Fruit fly (Drosophila melanogaster) whole organism, embryonic: ENCODE results near the gene eIF4E5.

Experiments used
- ATbp ChIP-seq: fragments of 200-800 bp; sonication (Bioruptor generic); optimal IDR thresholded peaks from 2 replicates; lab custom pipeline; 2017; ENCODE audit warnings: missing biosample characterization, mild to moderate bottlenecking, missing genetic modification characterization, missing genetic modification reagents
- Ada2b ChIP-seq: fragments of 200-800 bp; sonication (Bioruptor generic); IDR thresholded peaks from 2 replicates; pipeline ENCODE4 v1.3.6; 2022; ENCODE audit warnings: missing biosample characterization, missing genetic modification characterization
- Atf-2 ChIP-seq: fragments of 200-800 bp; sonication (Bioruptor generic); optimal IDR thresholded peaks from 2 replicates; lab custom pipeline; 2016; ENCODE audit warnings: missing biosample characterization, missing genetic modification characterization
- Awh ChIP-seq: fragments of 200-800 bp; sonication (Bioruptor generic); IDR thresholded peaks from 2 replicates; pipeline ENCODE4, ENCODE4 v1.3.6; 2022; ENCODE audit warnings: missing biosample characterization, missing genetic modification characterization
- B-H2 ChIP-seq: fragments of 200-800 bp; sonication (Bioruptor generic); optimal IDR thresholded peaks from 2 replicates; lab custom pipeline; 2018; ENCODE audit warnings: missing biosample characterization, mild to moderate bottlenecking, missing genetic modification characterization
- Bdp1 ChIP-seq: fragments of 200-800 bp; sonication (Bioruptor generic); optimal IDR thresholded peaks from 3 replicates; lab custom pipeline; 2016; ENCODE audit warnings: missing biosample characterization, missing genetic modification characterization
- Bteb2 ChIP-seq: fragments of 200-800 bp; sonication (Bioruptor generic); optimal IDR thresholded peaks from 2 replicates; lab custom pipeline; 2016; ENCODE audit warnings: missing biosample characterization, missing genetic modification characterization
- CG12071 ChIP-seq: fragments of 200-800 bp; sonication (Bioruptor generic); optimal IDR thresholded peaks from 3 replicates; lab custom pipeline; 2018; ENCODE audit warnings: missing biosample characterization, mild to moderate bottlenecking, missing genetic modification characterization
- CG17361 ChIP-seq: fragments of 200-800 bp; sonication (Bioruptor generic); IDR thresholded peaks from 3 replicates; pipeline ENCODE4 v1.3.6; 2022; ENCODE audit warnings: missing biosample characterization, missing genetic modification characterization
- CG4328 ChIP-seq: fragments of 200-800 bp; sonication (Bioruptor generic); optimal IDR thresholded peaks from 3 replicates; lab custom pipeline; 2017; ENCODE audit warnings: missing biosample characterization, missing genetic modification reagents, missing genetic modification characterization
- CG4404 ChIP-seq: fragments of 200-800 bp; sonication (Bioruptor generic); IDR thresholded peaks from 2 replicates; pipeline ENCODE4 v1.3.6; 2022; ENCODE audit warnings: missing biosample characterization, missing genetic modification characterization
- CG6254 ChIP-seq: fragments of 200-800 bp; sonication (Bioruptor generic); optimal IDR thresholded peaks from 3 replicates; lab custom pipeline; 2017; ENCODE audit warnings: mild to moderate bottlenecking, missing biosample characterization, missing genetic modification reagents, missing genetic modification characterization
- CG8478 ChIP-seq: fragments of >200 bp; optimal IDR thresholded peaks from 2 replicates; lab custom pipeline; 2018
- CG9817 ChIP-seq: fragments of 200-800 bp; sonication (Bioruptor generic); optimal IDR thresholded peaks from 2 replicates; lab custom pipeline; 2018; ENCODE audit warnings: missing biosample characterization, mild to moderate bottlenecking, missing genetic modification characterization, moderate library complexity
- Doc3 ChIP-seq: fragments of 200-800 bp; sonication (Bioruptor generic); IDR thresholded peaks from 3 replicates; pipeline ENCODE4 v1.3.6; 2022; ENCODE audit warnings: missing biosample characterization, missing genetic modification characterization; ENCODE audit not compliant: partially characterized antibody
- Fer3 ChIP-seq: fragments of 200-800 bp; sonication (Bioruptor generic); optimal IDR thresholded peaks from 2 replicates; lab custom pipeline; 2018; ENCODE audit warnings: missing biosample characterization, mild to moderate bottlenecking, missing genetic modification characterization, moderate library complexity
- Gsc ChIP-seq: fragments of 200-800 bp; sonication (Bioruptor generic); IDR thresholded peaks from 2 replicates; pipeline ENCODE4 v1.3.6; 2022; ENCODE audit warnings: missing biosample characterization, missing genetic modification characterization
- H15 ChIP-seq: fragments of 200-800 bp; sonication (Bioruptor generic); IDR thresholded peaks from 3 replicates; pipeline ENCODE4 v1.3.6; 2022; ENCODE audit warnings: missing biosample characterization, missing genetic modification characterization
- HLH54F ChIP-seq: fragments of 200-800 bp; sonication (Bioruptor generic); optimal IDR thresholded peaks from 3 replicates; lab custom pipeline; 2016; ENCODE audit warnings: missing biosample characterization, missing genetic modification characterization
- Lim3 ChIP-seq: fragments of 200-800 bp; sonication (Bioruptor generic); IDR thresholded peaks from 2 replicates; pipeline ENCODE4 v1.3.6; 2022; ENCODE audit warnings: missing biosample characterization, missing genetic modification characterization
- MESR4 ChIP-seq: fragments of 200-800 bp; sonication (Bioruptor generic); optimal IDR thresholded peaks from 2 replicates; lab custom pipeline; 2018; ENCODE audit warnings: missing biosample characterization, mild to moderate bottlenecking, missing genetic modification characterization, moderate library complexity
- Opbp ChIP-seq: fragments of 200-800 bp; sonication (Bioruptor generic); IDR thresholded peaks from 3 replicates; pipeline ENCODE4 v1.3.6; 2022; ENCODE audit warnings: missing biosample characterization, missing genetic modification characterization; ENCODE audit not compliant: partially characterized antibody
- Scr ChIP-seq: fragments of 200-800 bp; sonication (Bioruptor generic); IDR thresholded peaks from 2 replicates; pipeline ENCODE4 v1.3.6; 2022; ENCODE audit warnings: missing biosample characterization, missing genetic modification characterization; ENCODE audit not compliant: partially characterized antibody
- Sry-δ ChIP-seq: fragments of 200-800 bp; sonication (Bioruptor generic); optimal IDR thresholded peaks from 2 replicates; lab custom pipeline; 2016; ENCODE audit warnings: missing biosample characterization, missing genetic modification characterization
- ap ChIP-seq: fragments of 200-800 bp; sonication (Bioruptor generic); IDR thresholded peaks from 2 replicates; pipeline ENCODE4 v1.3.6; 2022; ENCODE audit warnings: missing biosample characterization, missing genetic modification characterization
- ato ChIP-seq: fragments of 200-800 bp; sonication (Bioruptor generic); IDR thresholded peaks from 2 replicates; pipeline ENCODE4 v1.3.6; 2022; ENCODE audit warnings: missing biosample characterization, missing genetic modification characterization; ENCODE audit not compliant: partially characterized antibody
- bsh ChIP-seq, 2 experiments: fragments of 200-800 bp; sonication (Bioruptor generic); optimal IDR thresholded peaks; 2 replicates each; lab custom pipeline; 2017 to 2018; ENCODE audit warnings: mild to moderate bottlenecking in 2 of 2, missing biosample characterization in 2 of 2, missing genetic modification characterization in 2 of 2, moderate library complexity in 1 of 2
- crol ChIP-seq: fragments of 200-800 bp; sonication (Bioruptor generic); IDR thresholded peaks from 2 replicates; pipeline ENCODE4 v1.3.6; 2022; ENCODE audit warnings: missing biosample characterization, missing genetic modification characterization
- dm ChIP-seq: fragments of 200-800 bp; sonication (Bioruptor generic); optimal IDR thresholded peaks from 3 replicates; lab custom pipeline; 2016; ENCODE audit warnings: missing biosample characterization, missing genetic modification characterization
- dmrt11E ChIP-seq: fragments of 200-800 bp; sonication (Bioruptor generic); optimal IDR thresholded peaks from 3 replicates; lab custom pipeline; 2018; ENCODE audit warnings: missing biosample characterization, mild to moderate bottlenecking, missing genetic modification characterization, moderate library complexity
- dpn ChIP-seq, 2 experiments: fragments of 200-800 bp; sonication (Bioruptor generic); optimal IDR thresholded peaks; 3 replicates each; lab custom pipeline; 2016; ENCODE audit warnings: missing biosample characterization in 2 of 2, missing genetic modification characterization in 2 of 2
- en ChIP-seq: fragments of 200-800 bp; sonication (Bioruptor generic); optimal IDR thresholded peaks from 2 replicates; lab custom pipeline; 2016; ENCODE audit warnings: missing biosample characterization, missing genetic modification characterization
- eve ChIP-seq, 2 experiments: fragments of >200 bp; optimal IDR thresholded peaks; 2 replicates each; lab custom pipeline; 2017; ENCODE audit warnings: missing biosample characterization in 2 of 2, missing genetic modification characterization in 2 of 2
- fd64A ChIP-seq: fragments of 200-800 bp; sonication (Bioruptor generic); optimal IDR thresholded peaks from 3 replicates; lab custom pipeline; 2018; ENCODE audit warnings: missing biosample characterization, mild to moderate bottlenecking, missing genetic modification characterization
- gsb ChIP-seq: fragments of 200-800 bp; sonication (Bioruptor generic); IDR thresholded peaks from 2 replicates; pipeline ENCODE4 v1.3.6; 2022; ENCODE audit warnings: missing biosample characterization, missing genetic modification characterization
- gt ChIP-seq: fragments of 200-800 bp; sonication (Bioruptor generic); IDR thresholded peaks from 2 replicates; pipeline ENCODE4 v1.3.6; 2022; ENCODE audit warnings: missing biosample characterization, missing genetic modification characterization
- klu ChIP-seq: fragments of 200-800 bp; sonication (Bioruptor generic); IDR thresholded peaks from 2 replicates; pipeline ENCODE4 v1.3.6; 2022; ENCODE audit warnings: missing biosample characterization, missing genetic modification characterization
- nau ChIP-seq: fragments of 200-800 bp; sonication (Bioruptor generic); optimal IDR thresholded peaks from 3 replicates; lab custom pipeline; 2017; ENCODE audit warnings: missing biosample characterization, mild to moderate bottlenecking, missing genetic modification characterization, missing genetic modification reagents
- pan ChIP-seq, 4 experiments: fragments of >200 bp in 3 of 4; fragments of 200-800 bp in 1 of 4; sonication (Bioruptor generic) in 1 of 4; optimal IDR thresholded peaks in 3 of 4; IDR thresholded peaks in 1 of 4; 2 replicates each; pipeline versions ENCODE4 v1.3.6 to Lab custom; 2017 to 2022; ENCODE audit warnings: missing biosample characterization in 2 of 4, missing genetic modification characterization in 2 of 4, mixed read lengths in 1 of 4
- pnt ChIP-seq: fragments of 200-800 bp; sonication (Bioruptor generic); optimal IDR thresholded peaks from 3 replicates; lab custom pipeline; 2016; ENCODE audit warnings: missing biosample characterization, missing genetic modification characterization
- prd ChIP-seq, 3 experiments: fragments of >200 bp in 2 of 3; fragments of 200-800 bp in 1 of 3; sonication (Bioruptor generic) in 1 of 3; optimal IDR thresholded peaks in 2 of 3; IDR thresholded peaks in 1 of 3; 2 replicates in 2 of 3; 3 replicates in 1 of 3; pipeline versions ENCODE4 v1.3.6 to Lab custom; 2017 to 2022; ENCODE audit warnings: missing biosample characterization in 1 of 3, missing genetic modification characterization in 1 of 3
- pzg ChIP-seq: fragments of 200-800 bp; sonication (Bioruptor generic); optimal IDR thresholded peaks from 3 replicates; lab custom pipeline; 2018; ENCODE audit warnings: missing biosample characterization, mild to moderate bottlenecking, missing genetic modification characterization, moderate library complexity
- sc ChIP-seq, 3 experiments: fragments of >200 bp in 2 of 3; fragments of 200-800 bp in 1 of 3; sonication (Bioruptor generic) in 1 of 3; optimal IDR thresholded peaks; 2 replicates in 2 of 3; 3 replicates in 1 of 3; lab custom pipeline; 2017; ENCODE audit warnings: mild to moderate bottlenecking in 1 of 3, missing biosample characterization in 1 of 3, missing genetic modification characterization in 1 of 3, missing genetic modification reagents in 1 of 3
- shn ChIP-seq: fragments of 200-800 bp; sonication (Bioruptor generic); optimal IDR thresholded peaks from 3 replicates; lab custom pipeline; 2016; ENCODE audit warnings: missing biosample characterization, missing genetic modification characterization
- sisA ChIP-seq: fragments of 200-800 bp; sonication (Bioruptor generic); IDR thresholded peaks from 2 replicates; pipeline ENCODE4 v1.3.6; 2022; ENCODE audit warnings: missing biosample characterization, missing genetic modification characterization
- z ChIP-seq: fragments of 200-800 bp; sonication (Bioruptor generic); IDR thresholded peaks from 3 replicates; pipeline ENCODE4 v1.3.6; 2022; ENCODE audit warnings: missing biosample characterization, missing genetic modification characterization
- zfh2 ChIP-seq: fragments of 200-800 bp; sonication (Bioruptor generic); optimal IDR thresholded peaks from 2 replicates; lab custom pipeline; 2016; ENCODE audit warnings: missing biosample characterization, missing genetic modification characterization

eIF4E5 gene

dm6 chr3L:7860634-7861431 is 33.8 kb upstream of the eIF4E5 start (continued):
- TF ChIP-seq CG17361 (peak; percentile 40; the same call in 1 of the 3 replicates), HLH54F (GFP tag; lab: Kevin White, UChicago) (peak; percentile 43), pan (optimal IDR thresholded peaks at IDR 0.05; lab: Kevin White, UChicago) (no peak), pan (GFP tag; optimal IDR thresholded peaks at IDR 0.05 in 1 of 2, IDR thresholded peaks at IDR 0.05 in 1 of 2) (peak in 1 of 2 experiments; percentile 71), Scr (GFP tag; lab: Robert Waterston, UW) (no peak), CG12071 (GFP tag; lab: Kevin White, UChicago) (no peak), ap (GFP tag; lab: Robert Waterston, UW) (peak; percentile 46), zfh2 (GFP tag; lab: Kevin White, UChicago) (peak; percentile 56), CG9817 (tag; lab: Kevin White, UChicago) (peak; percentile 61), z (no peak), en (peak; percentile 39), CG4404 (GFP tag; lab: Robert Waterston, UW) (peak; percentile 43; the same call in 1 of the 2 replicates), eve (GFP tag; optimal IDR thresholded peaks at IDR 0.05; lab: Kevin White, UChicago) (peak in 1 of 2 experiments; percentile 51), Doc3 (GFP tag; lab: Robert Waterston, UW) (no peak), CG8478 (no peak), Atf-2 (GFP tag; lab: Kevin White, UChicago) (peak; percentile 41), dm (no peak), Gsc (no peak), Opbp (GFP tag; lab: Robert Waterston, UW) (no peak), pzg (GFP tag; lab: Kevin White, UChicago) (no peak), Ada2b (GFP tag; lab: Robert Waterston, UW) (peak; percentile 39; the same call in 1 of the 2 replicates), sisA (GFP tag; lab: Robert Waterston, UW) (no peak), Fer3 (peak; percentile 20), sc (optimal IDR thresholded peaks at IDR 0.05; lab: Kevin White, UChicago) (no peak), sc (GFP tag; optimal IDR thresholded peaks at IDR 0.05; lab: Kevin White, UChicago) (no peak), shn (GFP tag; lab: Kevin White, UChicago) (no peak), prd (optimal IDR thresholded peaks at IDR 0.05; lab: Kevin White, UChicago) (no peak), prd (GFP tag; IDR thresholded peaks at IDR 0.05; lab: Robert Waterston, UW) (peak; percentile 79), crol (GFP tag; lab: Robert Waterston, UW) (peak; percentile 70), CG4328 (GFP tag; lab: Kevin White, UChicago) (peak; percentile 23), ATbp (peak; percentile 29), pnt (GFP tag; lab: Kevin White, UChicago) (peak; percentile 28), Sry-δ (GFP tag; lab: Kevin White, UChicago) (no peak), Lim3 (GFP tag; lab: Robert Waterston, UW) (peak; percentile 47; the same call in 1 of the 2 replicates), Bteb2 (peak; percentile 57), nau (no peak), fd64A (no peak), ato (GFP tag; lab: Robert Waterston, UW) (no peak), dpn (GFP tag; optimal IDR thresholded peaks at IDR 0.05; lab: Kevin White, UChicago) (peak; percentile 45 to 71), gsb (GFP tag; lab: Robert Waterston, UW) (peak; percentile 71), bsh (GFP tag; optimal IDR thresholded peaks at IDR 0.05; lab: Kevin White, UChicago) (peak in 1 of 2 experiments; percentile 57), dmrt11E (tag; lab: Kevin White, UChicago) (peak; percentile 25), Bdp1 (GFP tag; lab: Kevin White, UChicago) (no peak), MESR4 (GFP tag; lab: Kevin White, UChicago) (no peak), Awh (GFP tag; lab: Robert Waterston, UW) (0 out of 2 replicates have a peak, but pooled peaks have one; percentile 41), gt (GFP tag; lab: Robert Waterston, UW) (no peak), klu (GFP tag; lab: Robert Waterston, UW) (no peak), B-H2 (GFP tag; lab: Kevin White, UChicago) (peak; percentile 32), H15 (GFP tag; lab: Robert Waterston, UW) (no peak), CG6254 (GFP tag; lab: Kevin White, UChicago) (no peak)
